Worm (Caenorhabditis elegans): ENCODE results near the gene K11D9.3.

The K11D9.3 gene

DNA sequence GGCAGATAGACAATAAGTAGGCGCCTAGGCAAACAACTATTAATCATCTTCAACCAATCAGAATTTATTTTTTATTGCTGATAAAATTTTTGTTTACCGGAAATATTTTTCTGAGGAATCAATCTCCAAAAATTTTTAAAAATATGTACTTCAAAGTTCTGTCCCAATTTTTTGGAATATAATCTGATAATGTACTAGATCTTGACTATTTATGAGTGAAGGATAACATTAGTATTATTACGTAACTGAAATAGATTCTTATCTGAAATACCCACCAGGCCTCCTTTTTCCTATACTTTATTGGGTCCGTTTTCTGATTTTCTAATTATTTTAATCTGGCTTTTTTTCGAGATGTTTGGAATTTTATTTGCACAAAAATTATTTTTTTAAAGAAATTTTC lies 29.5 kb upstream of the K11D9.3 start:
- TF ChIP-seq ahr-1 (tag; optimal IDR thresholded peaks at IDR 0.05) (no peak), fax-1 (tag; optimal IDR thresholded peaks at IDR 0.05) (no peak), mec-3 (tag; optimal IDR thresholded peaks at IDR 0.05; ENCODE audit: borderline replicate concordance) (no peak), ceh-22 (tag; optimal IDR thresholded peaks at IDR 0.05) (no peak), K02D7.2 (tag; optimal IDR thresholded peaks at IDR 0.05) (no peak)

DNA sequence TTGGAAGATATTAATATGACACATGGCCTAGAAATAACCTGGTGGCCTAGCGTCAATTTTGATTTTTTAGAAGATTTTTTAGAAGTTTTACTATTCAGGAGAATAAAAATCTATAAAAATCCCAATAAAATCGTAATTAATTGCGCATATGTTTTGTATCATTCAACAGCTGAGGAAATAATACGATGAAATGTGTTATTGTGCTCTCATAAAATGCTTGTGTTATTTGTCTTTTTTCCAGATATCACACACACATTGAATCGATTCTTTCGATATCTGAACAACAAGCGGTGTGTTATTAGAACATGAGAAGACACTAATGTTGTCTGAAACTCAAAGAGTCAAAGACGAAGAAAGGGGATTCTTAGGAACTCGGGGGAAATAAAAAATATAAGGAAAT lies 23.1 kb upstream of the K11D9.3 start:
- no peak for TF ChIP-seq T23F11.4 (GFP tag; optimal IDR thresholded peaks at IDR 0.05)
- no peak for TF ChIP-seq rnt-1 (tag; optimal IDR thresholded peaks at IDR 0.05)
- TF ChIP-seq hlh-8 (tag; optimal IDR thresholded peaks at IDR 0.05) = no peak
- TF ChIP-seq ceh-45 (GFP tag; IDR thresholded peaks at IDR 0.05) = no peak
- TF ChIP-seq fkh-10 (GFP tag; optimal IDR thresholded peaks at IDR 0.05) = no peak
- no peak for TF ChIP-seq fax-1 (tag; optimal IDR thresholded peaks at IDR 0.05)
- no peak for TF ChIP-seq pax-1 (tag; optimal IDR thresholded peaks at IDR 0.05)

DNA sequence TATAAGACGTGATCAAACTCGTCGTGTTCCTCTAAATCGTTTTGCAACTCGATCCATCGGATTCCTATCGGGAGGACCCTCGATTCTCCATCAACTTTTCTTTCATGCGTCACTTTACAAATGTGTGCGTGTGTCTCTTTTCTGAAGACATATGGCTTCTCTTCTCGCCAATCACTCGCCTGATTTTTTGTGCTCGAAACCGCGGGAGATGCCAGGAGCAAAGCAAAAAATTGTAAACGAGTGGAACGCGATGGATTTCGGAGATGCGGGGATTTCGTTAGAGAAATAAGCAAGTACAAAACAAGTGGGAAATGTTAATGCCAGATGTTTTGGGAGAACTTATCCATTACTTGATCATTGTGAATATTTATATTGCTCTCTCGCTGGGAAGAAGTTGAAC lies 22.2 kb upstream of the K11D9.3 start:
- TF ChIP-seq tbx-2 (tag; optimal IDR thresholded peaks at IDR 0.05) (no peak), dve-1 (tag; optimal IDR thresholded peaks at IDR 0.05) (no peak), ceh-34 (tag; optimal IDR thresholded peaks at IDR 0.05) (peak; percentile 35), gmeb-2 (tag; optimal IDR thresholded peaks at IDR 0.05) (no peak), lin-11 (tag; optimal IDR thresholded peaks at IDR 0.05) (no peak), ceh-18 (tag; optimal IDR thresholded peaks at IDR 0.05) (peak; percentile 44), elt-2 (tag; optimal IDR thresholded peaks at IDR 0.05) (no peak), ceh-2 (tag; optimal IDR thresholded peaks at IDR 0.05) (no peak)

DNA sequence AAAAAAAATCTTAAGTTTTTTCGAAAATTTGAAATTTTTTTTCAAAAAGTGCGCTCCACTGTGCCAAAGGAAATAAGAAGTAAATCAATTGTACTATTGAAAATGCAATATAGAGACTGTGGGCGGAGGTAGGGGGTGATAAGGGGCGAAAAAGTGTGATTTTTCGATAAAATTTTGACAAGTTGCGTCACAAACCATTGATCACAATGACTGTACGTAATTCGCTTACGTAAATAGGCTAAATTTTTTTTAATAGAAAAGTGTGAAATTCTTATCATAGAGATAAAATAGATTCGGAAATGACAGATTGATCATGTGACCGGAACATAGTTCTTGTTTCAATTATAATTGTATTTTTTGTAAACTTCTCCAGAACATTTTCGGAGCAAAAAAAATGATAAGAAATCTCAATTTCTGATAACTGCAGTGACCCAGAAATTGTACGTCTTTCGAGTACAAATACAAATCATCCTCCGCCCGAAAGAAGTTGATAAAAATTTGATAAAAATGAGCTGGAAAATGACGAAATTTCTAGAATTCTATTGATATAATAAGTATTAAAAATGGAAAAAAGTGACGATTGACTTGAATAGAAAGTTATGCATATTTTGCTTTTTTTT lies 20.6 kb upstream of the K11D9.3 start:
- TF ChIP-seq elt-2 (tag; optimal IDR thresholded peaks at IDR 0.05) (peak; percentile 63), pag-3 (tag; optimal IDR thresholded peaks at IDR 0.05; ENCODE audit: borderline replicate concordance) (no peak)

DNA sequence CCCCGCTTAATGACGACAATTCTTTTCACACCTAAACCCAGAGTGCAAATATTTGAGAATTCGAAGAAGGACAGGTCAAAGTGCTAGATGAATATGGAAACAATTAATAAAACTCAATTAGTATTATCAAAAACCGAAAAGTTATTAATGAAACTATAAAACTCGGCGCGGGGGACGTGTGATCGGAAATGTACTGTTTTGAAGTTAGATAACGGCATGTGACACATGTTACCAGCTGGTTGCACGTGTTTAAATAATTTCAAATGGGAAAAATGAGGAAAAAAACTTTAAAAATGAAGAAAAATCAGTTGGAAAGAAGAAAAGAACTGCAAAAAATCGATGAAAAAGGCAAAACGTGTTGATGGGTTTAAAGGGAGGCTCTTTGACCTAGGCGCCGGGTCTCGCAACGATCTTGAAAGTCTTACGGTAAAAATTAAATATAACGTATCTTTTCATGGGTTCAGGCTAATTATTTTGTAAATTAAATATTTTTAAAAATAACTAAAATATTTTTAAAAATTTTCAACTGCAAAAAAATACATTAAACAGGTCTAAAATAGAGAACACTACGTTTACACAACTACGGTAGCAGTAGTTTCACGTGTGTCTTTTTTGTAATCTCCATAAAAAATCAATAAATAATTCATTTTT lies 18.7 kb upstream of the K11D9.3 start:
- TF ChIP-seq Y22D7AL.16 (tag; optimal IDR thresholded peaks at IDR 0.05) (no peak), rnt-1 (tag; optimal IDR thresholded peaks at IDR 0.05) (no peak), dmd-4 (tag; optimal IDR thresholded peaks at IDR 0.05; ENCODE audit: borderline replicate concordance) (no peak), unc-3 (GFP tag; conservative IDR thresholded peaks at IDR 0.05) (no peak), unc-3 (tag; optimal IDR thresholded peaks at IDR 0.05) (no peak), ceh-34 (tag; optimal IDR thresholded peaks at IDR 0.05) (no peak), C38D4.7 (GFP tag; optimal IDR thresholded peaks at IDR 0.05) (no peak), ets-4 (tag; optimal IDR thresholded peaks at IDR 0.05) (no peak), ceh-19 (GFP tag; optimal IDR thresholded peaks at IDR 0.05) (no peak)

DNA sequence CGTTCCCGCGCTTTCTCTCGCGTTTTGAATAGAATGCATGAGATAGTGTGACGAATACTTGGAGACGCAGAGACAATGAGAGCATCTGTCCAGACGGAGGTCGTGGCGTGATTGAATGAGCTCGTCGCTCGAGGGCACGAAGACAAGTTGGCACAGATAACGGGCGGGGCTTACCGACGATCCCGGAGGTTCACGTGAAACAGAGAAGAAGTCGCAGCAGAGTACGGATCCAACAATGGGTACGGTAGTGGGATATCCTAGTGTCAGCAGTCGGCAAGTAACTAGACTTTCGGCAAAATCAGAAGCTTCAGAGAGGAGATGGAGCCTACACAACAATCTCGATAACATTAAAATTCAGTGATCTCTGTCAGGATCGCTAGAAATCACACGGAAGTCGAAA lies 17.8 kb upstream of the K11D9.3 start:
- no peak for TF ChIP-seq lin-11 (tag; optimal IDR thresholded peaks at IDR 0.05)
- TF ChIP-seq ceh-19 (GFP tag; optimal IDR thresholded peaks at IDR 0.05) = no peak
- TF ChIP-seq ahr-1 (tag; optimal IDR thresholded peaks at IDR 0.05) = no peak
- peak; percentile 22 for TF ChIP-seq unc-55 (GFP tag; optimal IDR thresholded peaks at IDR 0.05)
- no peak for TF ChIP-seq C38D4.7 (GFP tag; optimal IDR thresholded peaks at IDR 0.05)
- TF ChIP-seq ceh-18 (tag; optimal IDR thresholded peaks at IDR 0.05) = peak; percentile 70
- TF ChIP-seq mec-3 (tag; optimal IDR thresholded peaks at IDR 0.05; ENCODE audit: borderline replicate concordance) = peak; percentile 1
- no peak for TF ChIP-seq ets-4 (tag; optimal IDR thresholded peaks at IDR 0.05)
- no peak for TF ChIP-seq hlh-6 (tag; optimal IDR thresholded peaks at IDR 0.05)
- TF ChIP-seq hlh-8 (tag; optimal IDR thresholded peaks at IDR 0.05) = no peak
- TF ChIP-seq F13H6.1 (tag; optimal IDR thresholded peaks at IDR 0.05) = no peak
- peak; percentile 49 for TF ChIP-seq ceh-34 (tag; optimal IDR thresholded peaks at IDR 0.05)
- no peak for TF ChIP-seq sdc-2 (tag; optimal IDR thresholded peaks at IDR 0.05)
